Worm (Caenorhabditis elegans): ENCODE measurements around the gene srh-129.

DNA sequence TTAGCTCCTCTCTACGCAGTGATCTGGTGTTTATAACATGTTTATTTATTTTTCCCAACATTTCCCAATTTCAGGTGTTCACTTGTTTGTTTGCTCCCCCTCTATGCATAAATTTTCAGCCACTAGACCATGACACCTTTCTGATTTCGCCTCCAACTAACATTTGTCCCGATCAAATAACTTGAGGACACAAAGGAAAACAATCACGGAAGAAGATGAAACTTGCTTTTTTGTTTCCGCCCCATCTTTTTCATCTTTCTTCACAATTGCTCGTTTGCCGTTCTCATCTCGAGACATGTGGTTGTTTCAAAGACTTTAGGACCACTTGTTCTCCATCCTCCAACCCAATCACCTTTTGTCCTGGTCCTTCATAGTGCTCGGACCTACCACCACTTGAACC, 16.9 kb downstream of the srh-129 start, which contains the start of gene F14F9.5:
- TF ChIP-seq him-1 (tag; optimal IDR thresholded peaks at IDR 0.05) (no peak), dao-5 (tag; optimal IDR thresholded peaks at IDR 0.05) (no peak), W03F9.2 (tag; optimal IDR thresholded peaks at IDR 0.05) (no peak)

All from whole organism, L4/young adult.